Fruit fly (Drosophila melanogaster) S2 (cell line): ENCODE results near the gene CG5665.

Experiments used
- CG8478 ChIP-seq: fragments of >200 bp; optimal IDR thresholded peaks from 2 replicates; lab custom pipeline; 2018
- CTCF ChIP-seq, 2 experiments: fragments of >200 bp; optimal IDR thresholded peaks; 2 replicates each; lab custom pipeline; 2018

- TF ChIP-seq CTCF (optimal IDR thresholded peaks at IDR 0.05; lab: Kevin White, UChicago) (no peak), CG8478 (no peak)
Observed at dm6 chr3L:20402665-20403492, 44.6 kb downstream of the CG5665 start.
